Worm (Caenorhabditis elegans): ENCODE data around the gene chd-3.

ce11 chrX:12827741-12828408, 24.5 kb downstream of the chd-3 start:
- TF ChIP-seq mep-1 (tag; optimal IDR thresholded peaks at IDR 0.05), result no peak
- TF ChIP-seq unc-30 (tag; optimal IDR thresholded peaks at IDR 0.05), result no peak
- no peak for TF ChIP-seq ama-1 (optimal IDR thresholded peaks at IDR 0.05)
- no peak for TF ChIP-seq lin-13 (GFP tag; optimal IDR thresholded peaks at IDR 0.05)
- no peak for TF ChIP-seq elt-3 (tag; optimal IDR thresholded peaks at IDR 0.05)
- no peak for TF ChIP-seq mdl-1 (tag; optimal IDR thresholded peaks at IDR 0.05)
- TF ChIP-seq fos-1 (tag; optimal IDR thresholded peaks at IDR 0.05), result no peak
- TF ChIP-seq snpc-4 (tag; optimal IDR thresholded peaks at IDR 0.05), result no peak
- no peak for TF ChIP-seq tbx-2 (tag; optimal IDR thresholded peaks at IDR 0.05)
- no peak for TF ChIP-seq zag-1 (tag; optimal IDR thresholded peaks at IDR 0.05)
- TF ChIP-seq unc-86 (tag; optimal IDR thresholded peaks at IDR 0.05), result no peak
- no peak for TF ChIP-seq nhr-11 (tag; optimal IDR thresholded peaks at IDR 0.05)
- TF ChIP-seq nhr-237 (tag; optimal IDR thresholded peaks at IDR 0.05), result no peak

Measured in whole organism, L1 larva.